Worm (Caenorhabditis elegans) whole organism, young adult: ENCODE results near the gene grl-9.

ENCODE experiments used
- B0261.1 ChIP-seq: sonication (generic microtip); optimal IDR thresholded peaks from 2 replicates; lab custom pipeline; 2016; ENCODE audit warnings: mild to moderate bottlenecking, missing genetic modification characterization, moderate library complexity, missing compliant biosample characterization
- K11D2.4 ChIP-seq: fragments of 200-800 bp; sonication (Bioruptor generic); IDR thresholded peaks from 2 replicates; pipeline ENCODE4 v1.3.6; 2022; ENCODE audit warnings: missing genetic modification reagents, missing genetic modification characterization, missing compliant biosample characterization
- attf-3 ChIP-seq: fragments of 200-800 bp; sonication (Bioruptor generic); conservative IDR thresholded peaks from 2 replicates; pipeline ENCODE4 v1.3.6; 2022; ENCODE audit warnings: missing genetic modification reagents, missing genetic modification characterization, missing compliant biosample characterization
- attf-6 ChIP-seq: fragments of 200-800 bp; sonication (Bioruptor generic); IDR thresholded peaks from 2 replicates; pipeline ENCODE4 v1.3.6; 2022; ENCODE audit warnings: missing genetic modification reagents, missing genetic modification characterization, missing compliant biosample characterization
- fkh-3 ChIP-seq: sonication (generic microtip); optimal IDR thresholded peaks from 2 replicates; lab custom pipeline; 2016; ENCODE audit warnings: mild to moderate bottlenecking, missing genetic modification characterization, missing compliant biosample characterization
- hlh-12 ChIP-seq: sonication (generic microtip); optimal IDR thresholded peaks from 2 replicates; lab custom pipeline; 2016; ENCODE audit warnings: missing genetic modification characterization, missing compliant biosample characterization
- nhr-179 ChIP-seq: sonication (generic microtip); optimal IDR thresholded peaks from 2 replicates; lab custom pipeline; 2016; ENCODE audit warnings: mild to moderate bottlenecking, missing genetic modification characterization, missing compliant biosample characterization
- tbx-9 ChIP-seq: sonication (generic microtip); optimal IDR thresholded peaks from 2 replicates; lab custom pipeline; 2016; ENCODE audit warnings: borderline replicate concordance, missing genetic modification characterization, inconsistent platforms, missing compliant biosample characterization

DNA sequence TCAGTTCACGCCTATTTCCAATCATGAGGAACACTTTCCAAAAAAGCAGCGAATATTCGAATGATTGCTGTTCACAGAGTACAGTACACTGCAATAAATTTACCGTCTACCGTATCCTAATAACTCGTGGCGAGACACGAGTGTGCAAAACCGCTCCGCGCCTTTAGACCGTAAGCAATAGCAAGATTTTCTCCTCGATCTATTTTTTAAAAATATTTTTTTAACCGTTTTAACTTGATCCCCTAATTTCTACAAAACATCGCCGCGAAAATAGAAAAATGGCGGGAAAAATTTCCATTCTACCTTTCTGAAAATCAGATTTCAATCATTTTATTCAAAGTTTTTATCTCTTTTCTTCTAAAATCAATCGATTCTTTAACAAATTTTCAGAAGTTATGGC is 28.8 kb downstream of the grl-9 start, which contains the start of gene era-1:
- TF ChIP-seq nhr-179 (tag; lab: Kevin White, UChicago) (no peak), B0261.1 (tag; lab: Kevin White, UChicago) (no peak), attf-6 (GFP tag; lab: Robert Waterston, UW) (no peak), K11D2.4 (no peak), hlh-12 (tag; lab: Kevin White, UChicago) (no peak), attf-3 (no peak), tbx-9 (tag; lab: Kevin White, UChicago) (no peak), fkh-3 (tag; lab: Kevin White, UChicago) (no peak)
